Worm (Caenorhabditis elegans) whole organism, L1 larva: ENCODE data around the gene C29F4.3.
"Not testable (repeated sequence)": the region's sequence is repeated elsewhere in the genome, so short reads cannot be mapped to it uniquely, and the experiment has no call there.

Experiments
- C34B4.2 ChIP-seq: sonication (generic microtip); optimal IDR thresholded peaks from 2 replicates; lab custom pipeline; 2017; ENCODE audit warnings: mild to moderate bottlenecking, missing genetic modification characterization, missing compliant biosample characterization
- blmp-1 ChIP-seq: fragments of 150-350 bp; optimal IDR thresholded peaks from 2 replicates; lab custom pipeline; 2014; ENCODE audit warnings: missing biosample characterization, missing genetic modification characterization
- egl-27 ChIP-seq, 2 experiments: fragments of 150-350 bp in 1 of 2; sonication (generic microtip); optimal IDR thresholded peaks; 3 replicates each; lab custom pipeline; 2017 to 2018; ENCODE audit warnings: missing biosample characterization in 2 of 2, missing genetic modification characterization in 2 of 2, missing genetic modification reagents in 2 of 2
- elt-3 ChIP-seq, 6 experiments: fragments of 150-350 bp in 1 of 6; sonication (generic microtip); optimal IDR thresholded peaks; 2 replicates each; lab custom pipeline; 2017 to 2018; ENCODE audit warnings: missing biosample characterization in 6 of 6, missing genetic modification characterization in 6 of 6, inconsistent platforms in 1 of 6
- lin-39 ChIP-seq: fragments of 150-350 bp; optimal IDR thresholded peaks from 2 replicates; lab custom pipeline; 2014; ENCODE audit warnings: missing biosample characterization, missing genetic modification reagents, missing genetic modification characterization
- nhr-90 ChIP-seq: sonication (generic microtip); optimal IDR thresholded peaks from 2 replicates; lab custom pipeline; 2016; ENCODE audit warnings: mild to moderate bottlenecking, missing genetic modification characterization, missing compliant biosample characterization; ENCODE audit not compliant: poor library complexity
- tbx-2 ChIP-seq: sonication (generic microtip); optimal IDR thresholded peaks from 2 replicates; lab custom pipeline; 2016; ENCODE audit warnings: missing genetic modification characterization, missing compliant biosample characterization
- unc-30 ChIP-seq: sonication (generic microtip); optimal IDR thresholded peaks from 2 replicates; lab custom pipeline; 2017; ENCODE audit warnings: missing biosample characterization, missing genetic modification characterization

ce11 chrIV:11263101-11263500 lies 39.3 kb upstream of the C29F4.3 start, which contains the start of gene col-126:
- not testable (repeated sequence) for TF ChIP-seq blmp-1 (tag; lab: Kevin White, UChicago); nhr-90 (tag; lab: Kevin White, UChicago); tbx-2 (tag; lab: Kevin White, UChicago); C34B4.2 (tag; lab: Kevin White, UChicago); egl-27 (tag; optimal IDR thresholded peaks at IDR 0.05; lab: Kevin White, UChicago); unc-30 (tag; lab: Kevin White, UChicago); lin-39 (tag; lab: Kevin White, UChicago); elt-3 (tag; optimal IDR thresholded peaks at IDR 0.05; lab: Kevin White, UChicago)
